Fruit fly (Drosophila melanogaster) whole organism, embryonic: ENCODE data around the gene CG34287.

ENCODE experiments used
- Atf-2 ChIP-seq: fragments of 200-800 bp; sonication (Bioruptor generic); optimal IDR thresholded peaks from 2 replicates; lab custom pipeline; 2016; ENCODE audit warnings: missing biosample characterization, missing genetic modification characterization
- BEAF-32 ChIP-seq: fragments of 200-800 bp; sonication (Bioruptor generic); optimal IDR thresholded peaks from 3 replicates; lab custom pipeline; 2017; ENCODE audit warnings: missing biosample characterization, missing genetic modification characterization, mild to moderate bottlenecking, moderate library complexity, missing genetic modification reagents
- Bdp1 ChIP-seq: fragments of 200-800 bp; sonication (Bioruptor generic); optimal IDR thresholded peaks from 3 replicates; lab custom pipeline; 2016; ENCODE audit warnings: missing biosample characterization, missing genetic modification characterization
- CG10209 ChIP-seq: fragments of 200-800 bp; sonication (Bioruptor generic); optimal IDR thresholded peaks from 3 replicates; lab custom pipeline; 2017; ENCODE audit warnings: missing biosample characterization, mild to moderate bottlenecking, missing genetic modification characterization, missing genetic modification reagents
- CG10366 ChIP-seq: fragments of 200-800 bp; sonication (Bioruptor generic); IDR thresholded peaks from 2 replicates; pipeline ENCODE4 v1.3.6; 2022; ENCODE audit warnings: missing biosample characterization, missing genetic modification characterization
- CG12769 ChIP-seq: fragments of 200-800 bp; sonication (Bioruptor generic); optimal IDR thresholded peaks from 2 replicates; lab custom pipeline; 2019; ENCODE audit warnings: missing biosample characterization, mild to moderate bottlenecking, missing genetic modification characterization, moderate library complexity
- CG14667 ChIP-seq: fragments of 200-800 bp; sonication (Bioruptor generic); IDR thresholded peaks from 2 replicates; pipeline ENCODE4 v1.3.6; 2022; ENCODE audit warnings: missing biosample characterization, missing genetic modification characterization
- CG14710 ChIP-seq: fragments of 200-800 bp; sonication (Bioruptor generic); optimal IDR thresholded peaks from 3 replicates; lab custom pipeline; 2019; ENCODE audit warnings: missing biosample characterization, mild to moderate bottlenecking, missing genetic modification characterization, moderate library complexity
- CG1603 ChIP-seq: fragments of 200-800 bp; sonication (Bioruptor generic); optimal IDR thresholded peaks from 2 replicates; lab custom pipeline; 2019; ENCODE audit warnings: missing biosample characterization, mild to moderate bottlenecking, missing genetic modification characterization, moderate library complexity
- CG17385 ChIP-seq: fragments of 200-800 bp; sonication (Bioruptor generic); optimal IDR thresholded peaks from 3 replicates; lab custom pipeline; 2018; ENCODE audit warnings: missing biosample characterization, mild to moderate bottlenecking, missing genetic modification characterization
- CG2875 ChIP-seq: fragments of 200-800 bp; sonication (Bioruptor generic); optimal IDR thresholded peaks from 2 replicates; lab custom pipeline; 2017; ENCODE audit warnings: missing biosample characterization, mild to moderate bottlenecking, missing genetic modification characterization, missing genetic modification reagents
- CG33557 ChIP-seq: fragments of 200-800 bp; sonication (Bioruptor generic); optimal IDR thresholded peaks from 2 replicates; lab custom pipeline; 2019; ENCODE audit warnings: missing biosample characterization, mild to moderate bottlenecking, missing genetic modification characterization, moderate library complexity
- CG4282 ChIP-seq: fragments of 200-800 bp; sonication (Bioruptor generic); optimal IDR thresholded peaks from 2 replicates; lab custom pipeline; 2016; ENCODE audit warnings: missing biosample characterization, missing genetic modification characterization
- CG4328 ChIP-seq: fragments of 200-800 bp; sonication (Bioruptor generic); optimal IDR thresholded peaks from 3 replicates; lab custom pipeline; 2017; ENCODE audit warnings: missing biosample characterization, missing genetic modification reagents, missing genetic modification characterization
- CG4707 ChIP-seq: fragments of 200-800 bp; sonication (Bioruptor generic); optimal IDR thresholded peaks from 2 replicates; lab custom pipeline; 2018; ENCODE audit warnings: missing biosample characterization, mild to moderate bottlenecking, missing genetic modification characterization, moderate library complexity
- CG5245 ChIP-seq: fragments of 200-800 bp; sonication (Bioruptor generic); optimal IDR thresholded peaks from 3 replicates; lab custom pipeline; 2016; ENCODE audit warnings: missing biosample characterization, missing genetic modification characterization
- CG7271 ChIP-seq: fragments of 200-800 bp; sonication (Bioruptor generic); optimal IDR thresholded peaks from 2 replicates; lab custom pipeline; 2018; ENCODE audit warnings: missing biosample characterization, mild to moderate bottlenecking, missing genetic modification characterization, moderate library complexity
- CG7745 ChIP-seq: fragments of 200-800 bp; sonication (Bioruptor generic); optimal IDR thresholded peaks from 2 replicates; lab custom pipeline; 2018; ENCODE audit warnings: missing biosample characterization, mild to moderate bottlenecking, missing genetic modification characterization, moderate library complexity
- CG7987 ChIP-seq: fragments of 200-800 bp; sonication (Bioruptor generic); optimal IDR thresholded peaks from 2 replicates; lab custom pipeline; 2018; ENCODE audit warnings: missing biosample characterization, mild to moderate bottlenecking, missing genetic modification characterization, moderate library complexity
- CG8924 ChIP-seq: fragments of 200-800 bp; optimal IDR thresholded peaks from 3 replicates; lab custom pipeline; 2019; ENCODE audit warnings: missing biosample characterization, mild to moderate bottlenecking, missing genetic modification characterization, moderate library complexity
- D19B ChIP-seq: fragments of 200-800 bp; sonication (Bioruptor generic); optimal IDR thresholded peaks from 2 replicates; lab custom pipeline; 2017; ENCODE audit warnings: missing biosample characterization, mild to moderate bottlenecking, missing genetic modification characterization
- Dip3 ChIP-seq: fragments of 200-800 bp; sonication (Bioruptor generic); optimal IDR thresholded peaks from 3 replicates; lab custom pipeline; 2016; ENCODE audit warnings: missing biosample characterization, missing genetic modification characterization
- ERR ChIP-seq: fragments of 200-800 bp; sonication (Bioruptor generic); optimal IDR thresholded peaks from 2 replicates; lab custom pipeline; 2016; ENCODE audit warnings: missing biosample characterization, missing genetic modification characterization
- H15 ChIP-seq: fragments of 200-800 bp; sonication (Bioruptor generic); IDR thresholded peaks from 3 replicates; pipeline ENCODE4 v1.3.6; 2022; ENCODE audit warnings: missing biosample characterization, missing genetic modification characterization
- Hr78 ChIP-seq, 2 experiments: fragments of 200-800 bp in 1 of 2; fragments of >200 bp in 1 of 2; sonication (Bioruptor generic) in 1 of 2; optimal IDR thresholded peaks; 2 replicates each; lab custom pipeline; 2017 to 2019; ENCODE audit warnings: missing biosample characterization in 2 of 2, missing genetic modification characterization in 2 of 2, mild to moderate bottlenecking in 1 of 2, moderate library complexity in 1 of 2
- MTF-1 ChIP-seq: fragments of 200-800 bp; sonication (Bioruptor generic); optimal IDR thresholded peaks from 2 replicates; lab custom pipeline; 2018; ENCODE audit warnings: missing biosample characterization, mild to moderate bottlenecking, missing genetic modification characterization, borderline replicate concordance
- Mrtf ChIP-seq: fragments of 200-800 bp; sonication (Bioruptor generic); IDR thresholded peaks from 3 replicates; pipeline ENCODE4 v1.3.6; 2022; ENCODE audit warnings: missing biosample characterization, missing genetic modification characterization
- NFAT ChIP-seq: fragments of 200-800 bp; sonication (Bioruptor generic); IDR thresholded peaks from 2 replicates; pipeline ENCODE4 v1.3.6; 2022; ENCODE audit warnings: missing biosample characterization, missing genetic modification characterization
- Nf-YC ChIP-seq: fragments of 200-800 bp; optimal IDR thresholded peaks from 3 replicates; lab custom pipeline; 2019; ENCODE audit warnings: missing biosample characterization, mild to moderate bottlenecking, missing genetic modification characterization, moderate library complexity
- NfI ChIP-seq: fragments of 200-800 bp; sonication (Bioruptor generic); optimal IDR thresholded peaks from 3 replicates; lab custom pipeline; 2018; ENCODE audit warnings: missing biosample characterization, mild to moderate bottlenecking, missing genetic modification characterization, moderate library complexity
- Optix ChIP-seq: fragments of 200-800 bp; sonication (Bioruptor generic); IDR thresholded peaks from 3 replicates; pipeline ENCODE4 v1.3.6; 2022; ENCODE audit warnings: missing biosample characterization, missing genetic modification characterization
- Six4 ChIP-seq: fragments of 200-800 bp; sonication (Bioruptor generic); optimal IDR thresholded peaks from 2 replicates; lab custom pipeline; 2016; ENCODE audit warnings: missing biosample characterization, missing genetic modification characterization
- Stat92E ChIP-seq, 3 experiments: fragments of >200 bp in 2 of 3; fragments of 200-800 bp in 1 of 3; sonication (Bioruptor generic) in 1 of 3; optimal IDR thresholded peaks; 2 replicates each; lab custom pipeline; 2017 to 2019; ENCODE audit warnings: missing biosample characterization in 3 of 3, missing genetic modification characterization in 3 of 3, mild to moderate bottlenecking in 1 of 3, moderate library complexity in 1 of 3
- cas ChIP-seq: fragments of 200-800 bp; sonication (Bioruptor generic); IDR thresholded peaks from 2 replicates; pipeline ENCODE4 v1.3.6; 2022; ENCODE audit warnings: missing biosample characterization, missing genetic modification characterization
- crol ChIP-seq: fragments of 200-800 bp; sonication (Bioruptor generic); IDR thresholded peaks from 2 replicates; pipeline ENCODE4 v1.3.6; 2022; ENCODE audit warnings: missing biosample characterization, missing genetic modification characterization
- danr ChIP-seq: fragments of 200-800 bp; sonication (Bioruptor generic); IDR thresholded peaks from 2 replicates; pipeline ENCODE4 v1.3.6; 2022; ENCODE audit warnings: missing biosample characterization, missing genetic modification characterization
- ewg ChIP-seq: fragments of 200-800 bp; sonication (Bioruptor generic); optimal IDR thresholded peaks from 3 replicates; lab custom pipeline; 2017; ENCODE audit warnings: mild to moderate bottlenecking, missing biosample characterization, missing genetic modification reagents, missing genetic modification characterization
- fru ChIP-seq: fragments of >200 bp; optimal IDR thresholded peaks from 2 replicates; lab custom pipeline; 2017
- gce ChIP-seq: fragments of 200-800 bp; sonication (Bioruptor generic); IDR thresholded peaks from 3 replicates; pipeline ENCODE4 v1.3.6; 2022; ENCODE audit warnings: missing biosample characterization, missing genetic modification characterization
- gt ChIP-seq: fragments of 200-800 bp; sonication (Bioruptor generic); IDR thresholded peaks from 2 replicates; pipeline ENCODE4 v1.3.6; 2022; ENCODE audit warnings: missing biosample characterization, missing genetic modification characterization
- kay ChIP-seq: fragments of 200-800 bp; sonication (Bioruptor generic); optimal IDR thresholded peaks from 2 replicates; lab custom pipeline; 2016; ENCODE audit warnings: missing biosample characterization, missing genetic modification characterization
- lola ChIP-seq, 3 experiments: fragments of >200 bp in 2 of 3; fragments of 200-800 bp in 1 of 3; sonication (Bioruptor generic) in 1 of 3; optimal IDR thresholded peaks; 2 replicates each; lab custom pipeline; 2017 to 2019; ENCODE audit warnings: missing biosample characterization in 3 of 3, missing genetic modification characterization in 3 of 3, mild to moderate bottlenecking in 1 of 3, moderate library complexity in 1 of 3
- nerfin-2 ChIP-seq: fragments of 200-800 bp; sonication (Bioruptor generic); IDR thresholded peaks from 2 replicates; pipeline ENCODE4 v1.3.6; 2022; ENCODE audit warnings: missing biosample characterization, missing genetic modification characterization; ENCODE audit not compliant: partially characterized antibody
- pb ChIP-seq: fragments of 200-800 bp; sonication (Bioruptor generic); optimal IDR thresholded peaks from 3 replicates; lab custom pipeline; 2016; ENCODE audit warnings: missing biosample characterization, missing genetic modification characterization
- pho ChIP-seq: fragments of 200-800 bp; sonication (Bioruptor generic); optimal IDR thresholded peaks from 2 replicates; lab custom pipeline; 2016; ENCODE audit warnings: missing biosample characterization, missing genetic modification characterization
- psq ChIP-seq: fragments of 200-800 bp; sonication (Bioruptor generic); optimal IDR thresholded peaks from 2 replicates; lab custom pipeline; 2017; ENCODE audit warnings: missing biosample characterization, missing genetic modification characterization
- repo ChIP-seq: fragments of 200-800 bp; sonication (Bioruptor generic); optimal IDR thresholded peaks from 2 replicates; lab custom pipeline; 2016; ENCODE audit warnings: missing biosample characterization, missing genetic modification characterization
- sens ChIP-seq: fragments of 200-800 bp; sonication (Bioruptor generic); peaks from one replicate; lab custom pipeline; 2016; ENCODE audit warnings: missing biosample characterization, missing genetic modification characterization
- seq ChIP-seq: fragments of 200-800 bp; sonication (Bioruptor generic); IDR thresholded peaks from 2 replicates; pipeline ENCODE4 v1.3.6; 2022; ENCODE audit warnings: missing biosample characterization, missing genetic modification characterization
- stc ChIP-seq: fragments of 200-800 bp; sonication (Bioruptor generic); IDR thresholded peaks from 2 replicates; pipeline ENCODE4 v1.3.6; 2022; ENCODE audit warnings: missing biosample characterization, missing genetic modification characterization

CG34287 gene

dm6 chr3R:5862032-5862641 is 9.0 kb downstream of the CG34287 start, which contains the start of gene CG2017 (continued):
- peak; percentile 29 for TF ChIP-seq ERR (GFP tag; lab: Kevin White, UChicago)
- peak; percentile 51 for TF ChIP-seq CG12769 (tag; lab: Kevin White, UChicago)
- TF ChIP-seq cas (GFP tag; lab: Robert Waterston, UW) = no peak
- TF ChIP-seq fru (lab: Kevin White, UChicago) = no peak
- no peak for TF ChIP-seq D19B (GFP tag; lab: Kevin White, UChicago)
- TF ChIP-seq pho (GFP tag; lab: Kevin White, UChicago) = peak; percentile 63
- no peak for TF ChIP-seq gt (GFP tag; lab: Robert Waterston, UW)
- no peak for TF ChIP-seq lola (GFP tag; optimal IDR thresholded peaks at IDR 0.05; lab: Kevin White, UChicago)
- no peak for TF ChIP-seq nerfin-2 (GFP tag; lab: Robert Waterston, UW)
- no peak for TF ChIP-seq seq (GFP tag; lab: Robert Waterston, UW)
- TF ChIP-seq CG10366 (GFP tag; lab: Robert Waterston, UW) = 0 out of 2 replicates have a peak, but pooled peaks have one; percentile 28
- TF ChIP-seq NFAT (GFP tag; lab: Robert Waterston, UW) = peak; percentile 65; the same call in 1 of the 2 replicates
- TF ChIP-seq CG10209 (GFP tag; lab: Kevin White, UChicago) = peak; percentile 43
- TF ChIP-seq CG4282 = no peak
- TF ChIP-seq CG7987 = peak; percentile 51
- peak; percentile 15 for TF ChIP-seq CG2875
- peak; percentile 20 for TF ChIP-seq Nf-YC (tag; lab: Kevin White, UChicago)
- peak; percentile 33 for TF ChIP-seq repo
- peak; percentile 90 for TF ChIP-seq CG1603
- TF ChIP-seq CG7745 (tag; lab: Kevin White, UChicago) = no peak
- no peak for TF ChIP-seq CG33557 (GFP tag; lab: Kevin White, UChicago)
- TF ChIP-seq CG5245 (GFP tag; lab: Kevin White, UChicago) = peak; percentile 34
- no peak for TF ChIP-seq Atf-2 (GFP tag; lab: Kevin White, UChicago)
- TF ChIP-seq CG7271 (tag; lab: Kevin White, UChicago) = no peak
- peak; percentile 35; the same call in 1 of the 3 replicates for TF ChIP-seq H15
- TF ChIP-seq CG8924 (tag; lab: Kevin White, UChicago) = peak; percentile 25
- peak; percentile 36; the same call in 1 of the 2 replicates for TF ChIP-seq stc (GFP tag; lab: Robert Waterston, UW)
- TF ChIP-seq CG14710 = peak; percentile 67
- TF ChIP-seq Stat92E (GFP tag; optimal IDR thresholded peaks at IDR 0.05; lab: Kevin White, UChicago) = no peak
- TF ChIP-seq Mrtf (GFP tag; lab: Robert Waterston, UW) = no peak
- TF ChIP-seq CG17385 (GFP tag; lab: Kevin White, UChicago) = peak; percentile 6
- TF ChIP-seq CG4328 = no peak
- no peak for TF ChIP-seq MTF-1
- TF ChIP-seq pb (GFP tag; lab: Kevin White, UChicago) = peak; percentile 8
- peak; percentile 50 for TF ChIP-seq BEAF-32 (GFP tag; lab: Kevin White, UChicago)
- TF ChIP-seq Six4 (GFP tag; lab: Kevin White, UChicago) = no peak
- no peak for TF ChIP-seq crol (GFP tag; lab: Robert Waterston, UW)
- no peak for TF ChIP-seq Hr78 (GFP tag; optimal IDR thresholded peaks at IDR 0.05; lab: Kevin White, UChicago)
- TF ChIP-seq Dip3 = peak; percentile 52
- TF ChIP-seq psq (GFP tag; lab: Kevin White, UChicago) = no peak
- no peak for TF ChIP-seq Optix (GFP tag; lab: Robert Waterston, UW)
- TF ChIP-seq CG4707 (GFP tag; lab: Kevin White, UChicago) = no peak
- TF ChIP-seq NfI (GFP tag; lab: Kevin White, UChicago) = peak; percentile 69
- TF ChIP-seq kay (GFP tag; lab: Kevin White, UChicago) = no peak
- TF ChIP-seq Bdp1 (GFP tag; lab: Kevin White, UChicago) = peak; percentile 7
- TF ChIP-seq danr (GFP tag; lab: Robert Waterston, UW) = no peak
- no peak for TF ChIP-seq gce (GFP tag; lab: Robert Waterston, UW)
- TF ChIP-seq CG14667 (GFP tag; lab: Robert Waterston, UW) = no peak
- TF ChIP-seq sens = peak; percentile 82
- TF ChIP-seq ewg (GFP tag; lab: Kevin White, UChicago) = peak; percentile 44
